Fruit fly (Drosophila melanogaster) whole organism, prepupa: ENCODE data around the gene CG42263.

Experiments
- CG10631 ChIP-seq: fragments of 200-800 bp; sonication (Bioruptor generic); optimal IDR thresholded peaks from 2 replicates; lab custom pipeline; 2016; ENCODE audit warnings: missing biosample characterization, missing genetic modification characterization
- CG31627 ChIP-seq: fragments of 200-800 bp; sonication (Bioruptor generic); optimal IDR thresholded peaks from 3 replicates; lab custom pipeline; 2016; ENCODE audit warnings: missing biosample characterization, missing genetic modification characterization
- CG4318 ChIP-seq: fragments of 200-800 bp; sonication (Bioruptor generic); optimal IDR thresholded peaks from 3 replicates; lab custom pipeline; 2017; ENCODE audit warnings: missing biosample characterization, mild to moderate bottlenecking, missing genetic modification characterization
- Eip78C ChIP-seq: fragments of 200-800 bp; sonication (Bioruptor generic); peaks from one replicate; lab custom pipeline; 2016; ENCODE audit warnings: missing biosample characterization, missing genetic modification characterization
- Ets21C ChIP-seq: fragments of 200-800 bp; sonication (Bioruptor generic); optimal IDR thresholded peaks from 3 replicates; lab custom pipeline; 2016; ENCODE audit warnings: missing biosample characterization, missing genetic modification characterization
- Hr39 ChIP-seq: fragments of 200-800 bp; sonication (Bioruptor generic); optimal IDR thresholded peaks from 2 replicates; lab custom pipeline; 2016; ENCODE audit warnings: missing biosample characterization, missing genetic modification characterization
- Met ChIP-seq: fragments of 200-800 bp; sonication (Bioruptor generic); optimal IDR thresholded peaks from 3 replicates; lab custom pipeline; 2016; ENCODE audit warnings: missing biosample characterization, missing genetic modification characterization
- OdsH ChIP-seq: fragments of 200-800 bp; sonication (Bioruptor generic); optimal IDR thresholded peaks from 3 replicates; lab custom pipeline; 2016; ENCODE audit warnings: missing biosample characterization, missing genetic modification characterization
- Sox102F ChIP-seq: fragments of 200-800 bp; sonication (Bioruptor generic); optimal IDR thresholded peaks from 2 replicates; lab custom pipeline; 2016; ENCODE audit warnings: missing biosample characterization, mild to moderate bottlenecking, missing genetic modification characterization
- eg ChIP-seq: fragments of 200-800 bp; sonication (Bioruptor generic); IDR thresholded peaks from 3 replicates; pipeline ENCODE4 v1.3.6; 2022; ENCODE audit warnings: missing biosample characterization, missing genetic modification characterization
- fd59A ChIP-seq: fragments of 200-800 bp; sonication (Bioruptor generic); optimal IDR thresholded peaks from 2 replicates; lab custom pipeline; 2017; ENCODE audit warnings: missing biosample characterization, mild to moderate bottlenecking, missing genetic modification characterization, missing genetic modification reagents
- fd85E ChIP-seq: fragments of 200-800 bp; sonication (Bioruptor generic); optimal IDR thresholded peaks from 3 replicates; lab custom pipeline; 2016; ENCODE audit warnings: missing biosample characterization, missing genetic modification characterization
- fkh ChIP-seq: fragments of 200-800 bp; sonication (Bioruptor generic); optimal IDR thresholded peaks from 3 replicates; lab custom pipeline; 2017; ENCODE audit warnings: missing biosample characterization, mild to moderate bottlenecking, missing genetic modification characterization, moderate library complexity

dm6 chr3L:19909234-19910053, 46.2 kb downstream of the CG42263 start:
- TF ChIP-seq Sox102F (no peak), eg (GFP tag; lab: Robert Waterston, UW) (0 out of 3 replicates have a peak, but pooled peaks have one; percentile 15), fkh (GFP tag; lab: Kevin White, UChicago) (no peak), fd85E (GFP tag; lab: Kevin White, UChicago) (no peak), CG31627 (GFP tag; lab: Kevin White, UChicago) (no peak), OdsH (no peak), Met (GFP tag; lab: Kevin White, UChicago) (no peak), CG10631 (GFP tag; lab: Kevin White, UChicago) (no peak), Ets21C (GFP tag; lab: Kevin White, UChicago) (no peak), fd59A (GFP tag; lab: Kevin White, UChicago) (no peak), Eip78C (peak; percentile 72), Hr39 (GFP tag; lab: Kevin White, UChicago) (no peak), CG4318 (GFP tag; lab: Kevin White, UChicago) (no peak)
